Worm (Caenorhabditis elegans) whole organism, mixed stage, embryonic: ENCODE results near the gene R04B3.3.

Experiments used
- M03D4.4 ChIP-seq: sonication (generic microtip); optimal IDR thresholded peaks from 2 replicates; lab custom pipeline; 2017; ENCODE audit warnings: mild to moderate bottlenecking, missing genetic modification characterization, missing compliant biosample characterization
- bed-3 ChIP-seq: fragments of 200-800 bp; sonication (Bioruptor generic); optimal IDR thresholded peaks from 3 replicates; lab custom pipeline; 2018; ENCODE audit warnings: mild to moderate bottlenecking, missing genetic modification characterization, moderate library complexity, missing compliant biosample characterization
- blmp-1 ChIP-seq: fragments of 150-350 bp; optimal IDR thresholded peaks from 2 replicates; lab custom pipeline; 2014; ENCODE audit warnings: missing biosample characterization, missing genetic modification characterization
- ceh-39 ChIP-seq: fragments of 150-350 bp; optimal IDR thresholded peaks from 2 replicates; lab custom pipeline; 2014; ENCODE audit warnings: missing biosample characterization, missing genetic modification characterization
- ceh-83 ChIP-seq: fragments of 200-800 bp; sonication (Bioruptor generic); optimal IDR thresholded peaks from 2 replicates; lab custom pipeline; 2018; ENCODE audit warnings: mild to moderate bottlenecking, missing genetic modification characterization, missing compliant biosample characterization
- ces-1 ChIP-seq: fragments of 150-350 bp; optimal IDR thresholded peaks from 2 replicates; lab custom pipeline; 2014; ENCODE audit warnings: missing biosample characterization, missing genetic modification reagents, missing genetic modification characterization
- drap-1 ChIP-seq: fragments of 200-800 bp; sonication (Bioruptor generic); optimal IDR thresholded peaks from 3 replicates; lab custom pipeline; 2018; ENCODE audit warnings: mild to moderate bottlenecking, missing genetic modification characterization, missing compliant biosample characterization
- elt-1 ChIP-seq: sonication (generic microtip); optimal IDR thresholded peaks from 2 replicates; lab custom pipeline; 2017; ENCODE audit warnings: missing genetic modification characterization, mild to moderate bottlenecking, missing compliant biosample characterization, antibody characterized with exemption, moderate library complexity, borderline replicate concordance; ENCODE audit not compliant: insufficient read depth
- elt-3 ChIP-seq: fragments of 150-350 bp; optimal IDR thresholded peaks from 2 replicates; lab custom pipeline; 2014; ENCODE audit warnings: missing biosample characterization, missing genetic modification characterization
- flh-1 ChIP-seq: fragments of 200-800 bp; sonication (Bioruptor generic); optimal IDR thresholded peaks from 2 replicates; lab custom pipeline; 2018; ENCODE audit warnings: mild to moderate bottlenecking, missing genetic modification characterization, moderate library complexity, missing compliant biosample characterization
- ham-2 ChIP-seq: fragments of 200-800 bp; sonication (Bioruptor generic); optimal IDR thresholded peaks from 2 replicates; lab custom pipeline; 2018; ENCODE audit warnings: mild to moderate bottlenecking, missing genetic modification characterization, missing compliant biosample characterization
- hlh-1 ChIP-seq: fragments of 150-350 bp; optimal IDR thresholded peaks from 2 replicates; lab custom pipeline; 2014; ENCODE audit warnings: missing biosample characterization, missing genetic modification reagents, missing genetic modification characterization
- lin-13 ChIP-seq: fragments of 150-350 bp; optimal IDR thresholded peaks from 2 replicates; lab custom pipeline; 2014; ENCODE audit warnings: missing biosample characterization, missing genetic modification characterization
- lin-32 ChIP-seq: fragments of 200-800 bp; sonication (Bioruptor generic); optimal IDR thresholded peaks from 2 replicates; lab custom pipeline; 2018; ENCODE audit warnings: mild to moderate bottlenecking, missing genetic modification characterization, missing compliant biosample characterization
- lsy-2 ChIP-seq: fragments of 150-350 bp; optimal IDR thresholded peaks from 2 replicates; lab custom pipeline; 2014; ENCODE audit warnings: missing biosample characterization, missing genetic modification characterization
- mab-5 ChIP-seq: fragments of 150-350 bp; optimal IDR thresholded peaks from 2 replicates; lab custom pipeline; 2014; ENCODE audit warnings: missing biosample characterization, missing genetic modification characterization
- mep-1 ChIP-seq: fragments of 150-350 bp; optimal IDR thresholded peaks from 2 replicates; lab custom pipeline; 2017; ENCODE audit warnings: missing biosample characterization, missing genetic modification reagents, missing genetic modification characterization, inconsistent platforms
- mls-2 ChIP-seq: sonication (generic microtip); optimal IDR thresholded peaks from 2 replicates; lab custom pipeline; 2016; ENCODE audit warnings: mild to moderate bottlenecking, missing genetic modification characterization, moderate library complexity, missing compliant biosample characterization
- nhr-12 ChIP-seq: fragments of 150-350 bp; optimal IDR thresholded peaks from 2 replicates; lab custom pipeline; 2014; ENCODE audit warnings: missing biosample characterization, missing genetic modification characterization
- nhr-2 ChIP-seq: fragments of 150-350 bp; optimal IDR thresholded peaks from 2 replicates; lab custom pipeline; 2014; ENCODE audit warnings: missing biosample characterization, missing genetic modification characterization
- nhr-237 ChIP-seq: fragments of 150-350 bp; optimal IDR thresholded peaks from 2 replicates; lab custom pipeline; 2014; ENCODE audit warnings: missing biosample characterization, missing genetic modification characterization
- nhr-28 ChIP-seq: fragments of 150-350 bp; optimal IDR thresholded peaks from 2 replicates; lab custom pipeline; 2014; ENCODE audit warnings: missing biosample characterization, missing genetic modification characterization
- nhr-76 ChIP-seq: sonication (generic microtip); optimal IDR thresholded peaks from 2 replicates; lab custom pipeline; 2017; ENCODE audit warnings: missing biosample characterization, missing genetic modification characterization
- pha-4 ChIP-seq: fragments of 150-350 bp; optimal IDR thresholded peaks from 2 replicates; lab custom pipeline; 2018; ENCODE audit warnings: missing biosample characterization, missing genetic modification reagents, missing genetic modification characterization
- sem-2 ChIP-seq: fragments of 200-800 bp; sonication (Bioruptor generic); optimal IDR thresholded peaks from 2 replicates; lab custom pipeline; 2018; ENCODE audit warnings: mild to moderate bottlenecking, missing genetic modification characterization, missing compliant biosample characterization
- snpc-4 ChIP-seq: fragments of 150-350 bp; optimal IDR thresholded peaks from 2 replicates; lab custom pipeline; 2014; ENCODE audit warnings: missing biosample characterization, missing genetic modification characterization
- sptf-1 ChIP-seq: sonication (generic microtip); optimal IDR thresholded peaks from 2 replicates; lab custom pipeline; 2017; ENCODE audit warnings: mild to moderate bottlenecking, missing genetic modification characterization, moderate library complexity, missing compliant biosample characterization
- tbx-8 ChIP-seq: fragments of 200-800 bp; sonication (Bioruptor generic); optimal IDR thresholded peaks from 2 replicates; lab custom pipeline; 2018; ENCODE audit warnings: mild to moderate bottlenecking, missing genetic modification characterization, moderate library complexity, missing compliant biosample characterization
- unc-120 ChIP-seq: sonication (generic microtip); optimal IDR thresholded peaks from 2 replicates; lab custom pipeline; 2017; ENCODE audit warnings: missing genetic modification characterization, missing compliant biosample characterization; ENCODE audit not compliant: poor library complexity, severe bottlenecking
- unc-39 ChIP-seq: fragments of 150-350 bp; optimal IDR thresholded peaks from 2 replicates; lab custom pipeline; 2014; ENCODE audit warnings: missing biosample characterization, missing genetic modification characterization
- unc-62 ChIP-seq: fragments of 150-350 bp; optimal IDR thresholded peaks from 2 replicates; lab custom pipeline; 2014; ENCODE audit warnings: missing biosample characterization, missing genetic modification reagents, missing genetic modification characterization
- zip-8 ChIP-seq: fragments of 150-350 bp; optimal IDR thresholded peaks from 2 replicates; lab custom pipeline; 2014; ENCODE audit warnings: missing biosample characterization, missing genetic modification characterization
- ztf-11 ChIP-seq: fragments of 150-350 bp; optimal IDR thresholded peaks from 2 replicates; lab custom pipeline; 2014; ENCODE audit warnings: missing biosample characterization, missing genetic modification characterization

The R04B3.3 gene

DNA sequence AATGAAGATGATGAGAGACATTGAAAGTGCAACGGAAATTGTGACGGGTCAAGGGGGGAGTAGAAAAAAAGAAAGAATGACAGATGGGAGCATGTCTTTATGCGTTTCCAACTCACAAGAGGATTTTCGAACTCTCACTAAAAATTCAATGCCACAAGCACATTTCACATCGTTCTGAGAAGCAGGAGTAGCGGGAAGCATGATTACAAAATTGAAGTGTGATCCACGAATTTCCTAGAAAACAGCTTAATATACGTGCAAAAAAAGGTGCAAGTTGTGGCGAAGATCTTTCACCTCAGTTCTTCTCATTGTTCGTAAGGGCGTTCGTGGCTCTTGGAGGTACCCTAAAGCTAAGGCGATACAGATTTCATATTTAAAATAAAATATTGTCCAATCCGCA is 31.0 kb upstream of the R04B3.3 start:
- TF ChIP-seq blmp-1 = no peak
- TF ChIP-seq sem-2 = no peak
- TF ChIP-seq ces-1 (GFP tag; lab: Kevin White, UChicago) = no peak
- no peak for TF ChIP-seq snpc-4 (tag; lab: Kevin White, UChicago)
- no peak for TF ChIP-seq mep-1 (tag; lab: Kevin White, UChicago)
- TF ChIP-seq lin-32 (GFP tag; lab: Kevin White, UChicago) = no peak
- TF ChIP-seq unc-39 (tag; lab: Kevin White, UChicago) = no peak
- TF ChIP-seq nhr-28 (tag; lab: Kevin White, UChicago) = no peak
- TF ChIP-seq ham-2 (GFP tag; lab: Kevin White, UChicago) = no peak
- TF ChIP-seq lin-13 (tag; lab: Kevin White, UChicago) = no peak
- TF ChIP-seq mab-5 (tag; lab: Kevin White, UChicago) = no peak
- TF ChIP-seq bed-3 = no peak
- no peak for TF ChIP-seq lsy-2 (tag; lab: Kevin White, UChicago)
- no peak for TF ChIP-seq zip-8 (tag; lab: Kevin White, UChicago)
- TF ChIP-seq unc-120 (tag; lab: Kevin White, UChicago) = no peak
- no peak for TF ChIP-seq nhr-237 (tag; lab: Kevin White, UChicago)

DNA sequence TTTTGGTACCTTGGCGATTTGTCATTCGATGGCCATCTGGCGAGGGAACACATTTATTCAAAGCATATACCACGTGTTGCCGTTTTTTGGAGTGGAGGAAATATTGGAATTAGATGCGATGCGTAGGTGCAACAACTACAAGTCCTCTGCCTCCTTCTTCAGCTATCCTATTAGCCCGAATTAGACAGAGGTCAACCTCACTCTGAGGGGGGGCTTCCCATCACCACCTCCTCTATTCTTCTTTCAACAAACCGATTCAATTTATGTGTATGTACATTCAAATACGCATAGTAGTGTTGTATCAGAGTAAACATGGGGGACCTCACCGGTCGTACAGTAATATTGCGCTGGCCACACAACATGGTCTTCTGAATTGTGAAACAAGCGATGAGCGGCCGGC is 22.0 kb upstream of the R04B3.3 start:
- TF ChIP-seq sem-2 (no peak), lin-32 (GFP tag; lab: Kevin White, UChicago) (no peak), sptf-1 (tag; lab: Kevin White, UChicago) (no peak), hlh-1 (tag; lab: Kevin White, UChicago) (no peak), ces-1 (GFP tag; lab: Kevin White, UChicago) (peak; percentile 19), ceh-83 (peak; percentile 0), elt-3 (tag; lab: Kevin White, UChicago) (no peak), nhr-12 (tag; lab: Kevin White, UChicago) (no peak), mab-5 (tag; lab: Kevin White, UChicago) (no peak), lin-13 (tag; lab: Kevin White, UChicago) (no peak), bed-3 (no peak), tbx-8 (no peak), drap-1 (GFP tag; lab: Kevin White, UChicago) (no peak), ztf-11 (tag; lab: Kevin White, UChicago) (no peak), M03D4.4 (tag; lab: Kevin White, UChicago) (no peak), pha-4 (tag; lab: Kevin White, UChicago) (peak; percentile 53), nhr-2 (tag; lab: Kevin White, UChicago) (peak; percentile 18), zip-8 (tag; lab: Kevin White, UChicago) (no peak), flh-1 (GFP tag; lab: Kevin White, UChicago) (no peak), nhr-76 (no peak), unc-62 (no peak), ham-2 (GFP tag; lab: Kevin White, UChicago) (peak; percentile 52), elt-1 (no peak), blmp-1 (no peak), mep-1 (tag; lab: Kevin White, UChicago) (no peak), nhr-28 (tag; lab: Kevin White, UChicago) (no peak)

DNA sequence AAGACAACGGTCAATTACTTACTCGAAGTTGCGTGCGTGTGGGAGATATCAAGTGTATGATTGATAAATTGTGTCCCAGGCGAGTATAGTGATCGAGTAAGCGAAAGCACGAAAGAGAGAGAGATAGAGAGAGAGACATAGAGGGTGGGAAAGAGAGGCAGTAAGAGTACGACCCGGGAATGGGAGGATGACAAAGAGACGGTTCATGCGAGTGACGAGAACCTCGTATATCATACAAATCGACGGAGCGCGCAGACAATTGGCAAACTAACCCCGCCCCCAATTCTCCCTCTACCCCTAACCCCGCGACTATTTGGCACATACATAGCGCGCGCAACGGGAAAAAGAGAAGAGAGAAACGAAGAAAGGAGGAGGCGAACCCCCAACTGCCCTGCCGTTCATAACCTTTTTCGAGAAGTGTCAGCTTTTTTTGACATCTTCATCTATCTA is 20.1 kb upstream of the R04B3.3 start, which contains the start of gene rabr-1:
Gene rabr-1, plus strand, starts transcription at position 316 of the 450 bp plus-strand sequence.
- TF ChIP-seq nhr-2 (tag; lab: Kevin White, UChicago) = peak; percentile 46
- TF ChIP-seq snpc-4 (tag; lab: Kevin White, UChicago) = no peak
- peak; percentile 24 for TF ChIP-seq lin-13 (tag; lab: Kevin White, UChicago)
- peak; percentile 39 for TF ChIP-seq unc-120 (tag; lab: Kevin White, UChicago)
- peak; percentile 42 for TF ChIP-seq pha-4 (tag; lab: Kevin White, UChicago)
- no peak for TF ChIP-seq nhr-28 (tag; lab: Kevin White, UChicago)
- peak; percentile 51 for TF ChIP-seq blmp-1
- TF ChIP-seq ham-2 (GFP tag; lab: Kevin White, UChicago) = peak; percentile 68
- TF ChIP-seq M03D4.4 (tag; lab: Kevin White, UChicago) = peak; percentile 30
- no peak for TF ChIP-seq mab-5 (tag; lab: Kevin White, UChicago)
- no peak for TF ChIP-seq sptf-1 (tag; lab: Kevin White, UChicago)
- TF ChIP-seq zip-8 (tag; lab: Kevin White, UChicago) = no peak
- peak; percentile 56 for TF ChIP-seq unc-62
- TF ChIP-seq hlh-1 (tag; lab: Kevin White, UChicago) = no peak
- TF ChIP-seq lsy-2 (tag; lab: Kevin White, UChicago) = no peak
- TF ChIP-seq mls-2 (tag; lab: Kevin White, UChicago) = peak; percentile 55
- TF ChIP-seq unc-39 (tag; lab: Kevin White, UChicago) = no peak

DNA sequence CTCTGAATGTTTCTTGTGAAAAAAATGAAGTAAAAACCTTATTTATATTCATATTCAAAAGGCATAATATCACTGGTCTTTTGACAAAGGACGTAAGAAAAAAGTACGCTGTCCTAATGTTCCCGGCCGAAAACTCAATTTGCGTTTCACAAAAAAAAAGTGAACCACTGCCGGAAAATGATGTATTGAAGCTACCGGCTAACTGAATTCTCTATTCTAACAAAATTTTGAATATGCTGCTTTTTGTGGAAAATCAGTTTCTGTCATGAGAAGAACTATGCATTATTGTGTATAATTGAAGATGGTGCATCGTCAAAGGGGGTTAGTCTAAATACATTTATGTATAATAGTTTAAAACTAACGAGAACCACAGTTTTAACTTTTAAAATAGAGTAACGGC is 18.5 kb upstream of the R04B3.3 start:
- TF ChIP-seq lsy-2 (tag; lab: Kevin White, UChicago) (no peak), ceh-39 (tag; lab: Kevin White, UChicago) (no peak), ces-1 (GFP tag; lab: Kevin White, UChicago) (peak; percentile 36)
